Fruit fly (Drosophila melanogaster) whole organism, adult: ENCODE results near the gene Arp3.

Source experiments
- Hr96 ChIP-seq: fragments of 200-800 bp; sonication (Bioruptor generic); optimal IDR thresholded peaks from 2 replicates; lab custom pipeline; 2016; ENCODE audit warnings: missing biosample characterization, missing genetic modification characterization
- cic ChIP-seq: fragments of 200-800 bp; sonication (Bioruptor generic); optimal IDR thresholded peaks from 2 replicates; lab custom pipeline; 2017; ENCODE audit warnings: missing biosample characterization, mild to moderate bottlenecking, missing genetic modification characterization, moderate library complexity
- kay ChIP-seq: fragments of 200-800 bp; sonication (Bioruptor generic); peaks from one replicate; lab custom pipeline; 2016; ENCODE audit warnings: missing biosample characterization, missing genetic modification characterization, borderline replicate concordance
- ovo ChIP-seq: fragments of 200-800 bp; sonication (Bioruptor generic); optimal IDR thresholded peaks from 2 replicates; lab custom pipeline; 2016; ENCODE audit warnings: missing biosample characterization, missing genetic modification characterization

- no peak for TF ChIP-seq ovo (GFP tag; lab: Kevin White, UChicago)
- no peak for TF ChIP-seq cic (GFP tag; lab: Kevin White, UChicago)
- no peak for TF ChIP-seq Hr96 (GFP tag; lab: Kevin White, UChicago)
- TF ChIP-seq kay: peak; percentile 7
These were observed 39.5 kb downstream of the Arp3 start for dm6 chr3L:8076160-8076559.
